Fruit fly (Drosophila melanogaster) whole organism, prepupa: ENCODE data around the gene shep.
A peak's percentile ranks its signal among the peaks of the same experiment; 100 is the strongest.

Experiments used
- Blimp-1 ChIP-seq: fragments of 200-800 bp; sonication (Bioruptor generic); optimal IDR thresholded peaks from 3 replicates; lab custom pipeline; 2017; ENCODE audit warnings: missing biosample characterization, missing genetic modification characterization, mild to moderate bottlenecking, moderate library complexity, missing genetic modification reagents
- CG10631 ChIP-seq: fragments of 200-800 bp; sonication (Bioruptor generic); optimal IDR thresholded peaks from 2 replicates; lab custom pipeline; 2016; ENCODE audit warnings: missing biosample characterization, missing genetic modification characterization
- CG10669 ChIP-seq: fragments of 200-800 bp; sonication (Bioruptor generic); optimal IDR thresholded peaks from 3 replicates; lab custom pipeline; 2018; ENCODE audit warnings: missing biosample characterization, mild to moderate bottlenecking, missing genetic modification characterization, moderate library complexity
- CG11902 ChIP-seq: fragments of 200-800 bp; sonication (Bioruptor generic); optimal IDR thresholded peaks from 3 replicates; lab custom pipeline; 2016; ENCODE audit warnings: missing biosample characterization, missing genetic modification characterization
- CG15336 ChIP-seq: fragments of 200-800 bp; sonication (Bioruptor generic); IDR thresholded peaks from 2 replicates; pipeline ENCODE4 v1.3.6; 2022; ENCODE audit warnings: missing biosample characterization, missing genetic modification characterization
- CG1621 ChIP-seq: fragments of 200-800 bp; sonication (Bioruptor generic); optimal IDR thresholded peaks from 3 replicates; lab custom pipeline; 2018; ENCODE audit warnings: missing biosample characterization, mild to moderate bottlenecking, missing genetic modification characterization
- CG16779 ChIP-seq: fragments of 200-800 bp; sonication (Bioruptor generic); optimal IDR thresholded peaks from 3 replicates; lab custom pipeline; 2017; ENCODE audit warnings: missing biosample characterization, mild to moderate bottlenecking, missing genetic modification characterization
- CG3032 ChIP-seq: fragments of 200-800 bp; optimal IDR thresholded peaks from 2 replicates; lab custom pipeline; 2019; ENCODE audit warnings: missing biosample characterization, mild to moderate bottlenecking, missing genetic modification characterization, moderate library complexity
- CG31627 ChIP-seq: fragments of 200-800 bp; sonication (Bioruptor generic); optimal IDR thresholded peaks from 3 replicates; lab custom pipeline; 2016; ENCODE audit warnings: missing biosample characterization, missing genetic modification characterization
- CG32006 ChIP-seq: fragments of 200-800 bp; sonication (Bioruptor generic); optimal IDR thresholded peaks from 3 replicates; lab custom pipeline; 2017; ENCODE audit warnings: missing biosample characterization, mild to moderate bottlenecking, missing genetic modification characterization
- CG34406 ChIP-seq: fragments of 200-800 bp; sonication (Bioruptor generic); optimal IDR thresholded peaks from 3 replicates; lab custom pipeline; 2016; ENCODE audit warnings: missing biosample characterization, missing genetic modification characterization
- CG3919 ChIP-seq: fragments of 200-800 bp; sonication (Bioruptor generic); optimal IDR thresholded peaks from 3 replicates; lab custom pipeline; 2016; ENCODE audit warnings: missing biosample characterization, missing genetic modification characterization
- CG4318 ChIP-seq: fragments of 200-800 bp; sonication (Bioruptor generic); optimal IDR thresholded peaks from 3 replicates; lab custom pipeline; 2017; ENCODE audit warnings: missing biosample characterization, mild to moderate bottlenecking, missing genetic modification characterization
- CG6163 ChIP-seq: fragments of 200-800 bp; sonication (Bioruptor generic); IDR thresholded peaks from 3 replicates; pipeline ENCODE4 v1.3.6; 2022; ENCODE audit warnings: missing biosample characterization, missing genetic modification characterization
- CG6792 ChIP-seq: fragments of 200-800 bp; sonication (Bioruptor generic); optimal IDR thresholded peaks from 3 replicates; lab custom pipeline; 2016; ENCODE audit warnings: missing biosample characterization, missing genetic modification characterization
- CG6808 ChIP-seq: fragments of 200-800 bp; sonication (Bioruptor generic); optimal IDR thresholded peaks from 3 replicates; lab custom pipeline; 2017; ENCODE audit warnings: missing biosample characterization, missing genetic modification characterization, mild to moderate bottlenecking, moderate library complexity, missing genetic modification reagents
- CG7368 ChIP-seq: fragments of 200-800 bp; sonication (Bioruptor generic); optimal IDR thresholded peaks from 3 replicates; lab custom pipeline; 2016; ENCODE audit warnings: missing biosample characterization, missing genetic modification characterization
- CG8119 ChIP-seq: fragments of 200-800 bp; sonication (Bioruptor generic); IDR thresholded peaks from 3 replicates; pipeline ENCODE4 v1.3.6; 2022; ENCODE audit warnings: missing biosample characterization, missing genetic modification characterization
- CG8319 ChIP-seq: fragments of 200-800 bp; sonication (Bioruptor generic); optimal IDR thresholded peaks from 3 replicates; lab custom pipeline; 2016; ENCODE audit warnings: missing biosample characterization, missing genetic modification characterization
- CG8632 ChIP-seq: fragments of 200-800 bp; sonication (Bioruptor generic); optimal IDR thresholded peaks from 3 replicates; lab custom pipeline; 2016; ENCODE audit warnings: missing biosample characterization, missing genetic modification characterization
- Eip75B ChIP-seq: fragments of 200-800 bp; sonication (Bioruptor generic); optimal IDR thresholded peaks from 3 replicates; lab custom pipeline; 2016; ENCODE audit warnings: missing biosample characterization, missing genetic modification characterization
- Eip78C ChIP-seq: fragments of 200-800 bp; sonication (Bioruptor generic); peaks from one replicate; lab custom pipeline; 2016; ENCODE audit warnings: missing biosample characterization, missing genetic modification characterization
- Eip93F ChIP-seq: fragments of 200-800 bp; sonication (Bioruptor generic); optimal IDR thresholded peaks from 2 replicates; lab custom pipeline; 2016; ENCODE audit warnings: missing biosample characterization, mild to moderate bottlenecking, missing genetic modification characterization
- Ets21C ChIP-seq: fragments of 200-800 bp; sonication (Bioruptor generic); optimal IDR thresholded peaks from 3 replicates; lab custom pipeline; 2016; ENCODE audit warnings: missing biosample characterization, missing genetic modification characterization
- Ets96B ChIP-seq: fragments of 200-800 bp; optimal IDR thresholded peaks from 2 replicates; lab custom pipeline; 2019; ENCODE audit warnings: missing biosample characterization, mild to moderate bottlenecking, missing genetic modification characterization, moderate library complexity
- Gug ChIP-seq: fragments of 200-800 bp; sonication (Bioruptor generic); IDR thresholded peaks from 2 replicates; pipeline ENCODE4 v1.3.6; 2022; ENCODE audit warnings: missing biosample characterization, missing genetic modification characterization
- Hr39 ChIP-seq: fragments of 200-800 bp; sonication (Bioruptor generic); optimal IDR thresholded peaks from 2 replicates; lab custom pipeline; 2016; ENCODE audit warnings: missing biosample characterization, missing genetic modification characterization
- Hr4 ChIP-seq: fragments of 200-800 bp; sonication (Bioruptor generic); optimal IDR thresholded peaks from 3 replicates; lab custom pipeline; 2016; ENCODE audit warnings: missing biosample characterization, missing genetic modification characterization
- Lpt ChIP-seq: fragments of 200-800 bp; sonication (Bioruptor generic); optimal IDR thresholded peaks from 3 replicates; lab custom pipeline; 2016; ENCODE audit warnings: missing biosample characterization, missing genetic modification characterization
- Met ChIP-seq: fragments of 200-800 bp; sonication (Bioruptor generic); optimal IDR thresholded peaks from 3 replicates; lab custom pipeline; 2016; ENCODE audit warnings: missing biosample characterization, missing genetic modification characterization
- OdsH ChIP-seq: fragments of 200-800 bp; sonication (Bioruptor generic); optimal IDR thresholded peaks from 3 replicates; lab custom pipeline; 2016; ENCODE audit warnings: missing biosample characterization, missing genetic modification characterization
- Smox ChIP-seq: fragments of 200-800 bp; sonication (Bioruptor generic); optimal IDR thresholded peaks from 3 replicates; lab custom pipeline; 2016; ENCODE audit warnings: missing biosample characterization, missing genetic modification characterization
- Sox102F ChIP-seq: fragments of 200-800 bp; sonication (Bioruptor generic); optimal IDR thresholded peaks from 2 replicates; lab custom pipeline; 2016; ENCODE audit warnings: missing biosample characterization, mild to moderate bottlenecking, missing genetic modification characterization
- Sox14 ChIP-seq: fragments of 200-800 bp; sonication (Bioruptor generic); optimal IDR thresholded peaks from 3 replicates; lab custom pipeline; 2016; ENCODE audit warnings: missing biosample characterization, missing genetic modification characterization
- achi ChIP-seq: fragments of 200-800 bp; sonication (Bioruptor generic); optimal IDR thresholded peaks from 3 replicates; lab custom pipeline; 2016; ENCODE audit warnings: missing biosample characterization, missing genetic modification characterization
- acj6 ChIP-seq: fragments of 200-800 bp; sonication (Bioruptor generic); optimal IDR thresholded peaks from 3 replicates; lab custom pipeline; 2016; ENCODE audit warnings: missing biosample characterization, missing genetic modification characterization
- cyc ChIP-seq: fragments of 200-800 bp; sonication (Bioruptor generic); optimal IDR thresholded peaks from 3 replicates; lab custom pipeline; 2016; ENCODE audit warnings: missing biosample characterization, missing genetic modification characterization
- dsx ChIP-seq: fragments of 200-800 bp; optimal IDR thresholded peaks from 3 replicates; lab custom pipeline; 2019; ENCODE audit warnings: missing biosample characterization, mild to moderate bottlenecking, missing genetic modification characterization, moderate library complexity; ENCODE audit not compliant: poor library complexity, severe bottlenecking
- eg ChIP-seq: fragments of 200-800 bp; sonication (Bioruptor generic); IDR thresholded peaks from 3 replicates; pipeline ENCODE4 v1.3.6; 2022; ENCODE audit warnings: missing biosample characterization, missing genetic modification characterization
- esn ChIP-seq: fragments of 200-800 bp; sonication (Bioruptor generic); optimal IDR thresholded peaks from 2 replicates; lab custom pipeline; 2016; ENCODE audit warnings: missing biosample characterization, mild to moderate bottlenecking, missing genetic modification characterization, moderate library complexity
- fd85E ChIP-seq: fragments of 200-800 bp; sonication (Bioruptor generic); optimal IDR thresholded peaks from 3 replicates; lab custom pipeline; 2016; ENCODE audit warnings: missing biosample characterization, missing genetic modification characterization
- lz ChIP-seq: fragments of 200-800 bp; sonication (Bioruptor generic); optimal IDR thresholded peaks from 3 replicates; lab custom pipeline; 2016; ENCODE audit warnings: missing biosample characterization, missing genetic modification characterization
- net ChIP-seq: fragments of 200-800 bp; sonication (Bioruptor generic); optimal IDR thresholded peaks from 3 replicates; lab custom pipeline; 2016; ENCODE audit warnings: missing biosample characterization, missing genetic modification characterization
- pdm3 ChIP-seq: fragments of 200-800 bp; sonication (Bioruptor generic); optimal IDR thresholded peaks from 3 replicates; lab custom pipeline; 2016; ENCODE audit warnings: missing biosample characterization, missing genetic modification characterization
- salr ChIP-seq, 2 experiments: fragments of 200-800 bp; sonication (Bioruptor generic); optimal IDR thresholded peaks; 3 replicates each; lab custom pipeline; 2016 to 2018; ENCODE audit warnings: missing biosample characterization in 2 of 2, missing genetic modification characterization in 2 of 2, mild to moderate bottlenecking in 1 of 2
- spab ChIP-seq: fragments of 200-800 bp; sonication (Bioruptor generic); optimal IDR thresholded peaks from 2 replicates; lab custom pipeline; 2017; ENCODE audit warnings: missing biosample characterization, mild to moderate bottlenecking, missing genetic modification characterization, missing genetic modification reagents
- ss ChIP-seq, 2 experiments: fragments of 200-800 bp; sonication (Bioruptor generic); optimal IDR thresholded peaks; 2 replicates in 1 of 2; 3 replicates in 1 of 2; lab custom pipeline; 2017 to 2018; ENCODE audit warnings: mild to moderate bottlenecking in 2 of 2, missing biosample characterization in 2 of 2, missing genetic modification characterization in 2 of 2, moderate library complexity in 1 of 2
- svp ChIP-seq: fragments of 200-800 bp; sonication (Bioruptor generic); peaks from one replicate; lab custom pipeline; 2016; ENCODE audit warnings: missing biosample characterization, missing genetic modification characterization
- topi ChIP-seq: fragments of 200-800 bp; sonication (Bioruptor generic); optimal IDR thresholded peaks from 3 replicates; lab custom pipeline; 2016; ENCODE audit warnings: missing biosample characterization, missing genetic modification characterization

Gene shep

dm6 chr3L:5182255-5182993 is 95.3 kb downstream of the shep start:
- TF ChIP-seq CG8632 = peak; percentile 27
- 0 out of 3 replicates have a peak, but pooled peaks have one; percentile 28 for TF ChIP-seq eg
- TF ChIP-seq Smox (GFP tag; lab: Kevin White, UChicago) = peak; percentile 36
- TF ChIP-seq lz (GFP tag; lab: Kevin White, UChicago) = peak; percentile 23
- TF ChIP-seq pdm3 (GFP tag; lab: Kevin White, UChicago) = peak; percentile 40
- no peak for TF ChIP-seq fd85E (GFP tag; lab: Kevin White, UChicago)
- peak; percentile 22 for TF ChIP-seq CG10631 (GFP tag; lab: Kevin White, UChicago)
- no peak for TF ChIP-seq Blimp-1 (GFP tag; lab: Kevin White, UChicago)
- TF ChIP-seq CG7368 (GFP tag; lab: Kevin White, UChicago) = peak; percentile 3
- TF ChIP-seq CG6808 (GFP tag; lab: Kevin White, UChicago) = peak; percentile 10
- TF ChIP-seq CG34406 (GFP tag; lab: Kevin White, UChicago) = peak; percentile 26
- TF ChIP-seq CG3032 (tag; lab: Kevin White, UChicago) = peak; percentile 20
- TF ChIP-seq acj6 (GFP tag; lab: Kevin White, UChicago) = peak; percentile 35
- peak; percentile 10 for TF ChIP-seq net (GFP tag; lab: Kevin White, UChicago)
- TF ChIP-seq salr (GFP tag; optimal IDR thresholded peaks at IDR 0.05; lab: Kevin White, UChicago) = peak in 1 of 2 experiments; percentile 28
- peak; percentile 30 for TF ChIP-seq Hr39 (GFP tag; lab: Kevin White, UChicago)
- peak; percentile 41 for TF ChIP-seq Sox102F (GFP tag; lab: Kevin White, UChicago)
- peak; percentile 40 for TF ChIP-seq esn (GFP tag; lab: Kevin White, UChicago)
- peak; percentile 34 for TF ChIP-seq CG32006
- TF ChIP-seq CG6792 (GFP tag; lab: Kevin White, UChicago) = peak; percentile 43
- peak; percentile 60 for TF ChIP-seq Met (GFP tag; lab: Kevin White, UChicago)
- TF ChIP-seq CG10669 (GFP tag; lab: Kevin White, UChicago) = peak; percentile 21
- no peak for TF ChIP-seq CG16779 (tag; lab: Kevin White, UChicago)
- peak; percentile 11 for TF ChIP-seq CG11902 (GFP tag; lab: Kevin White, UChicago)
- 0 out of 3 replicates have a peak, but pooled peaks have one; percentile 39 for TF ChIP-seq CG6163 (GFP tag; lab: Robert Waterston, UW)
- TF ChIP-seq ss (GFP tag; optimal IDR thresholded peaks at IDR 0.05; lab: Kevin White, UChicago) = no peak
- peak; percentile 47 for TF ChIP-seq achi (GFP tag; lab: Kevin White, UChicago)
- no peak for TF ChIP-seq Lpt (GFP tag; lab: Kevin White, UChicago)
- TF ChIP-seq OdsH (GFP tag; lab: Kevin White, UChicago) = peak; percentile 45
- no peak for TF ChIP-seq dsx (GFP tag; lab: Kevin White, UChicago)
- TF ChIP-seq Ets96B (tag; lab: Kevin White, UChicago) = peak; percentile 20
- TF ChIP-seq CG31627 (GFP tag; lab: Kevin White, UChicago) = peak; percentile 52
- TF ChIP-seq svp (GFP tag; lab: Kevin White, UChicago) = peak; percentile 69
- peak; percentile 7 for TF ChIP-seq cyc (GFP tag; lab: Kevin White, UChicago)
- no peak for TF ChIP-seq Eip93F (GFP tag; lab: Kevin White, UChicago)
- peak; percentile 86 for TF ChIP-seq Eip78C (GFP tag; lab: Kevin White, UChicago)
- peak; percentile 0 for TF ChIP-seq Hr4 (GFP tag; lab: Kevin White, UChicago)
- TF ChIP-seq Ets21C (GFP tag; lab: Kevin White, UChicago) = peak; percentile 16
- no peak for TF ChIP-seq Gug (GFP tag; lab: Robert Waterston, UW)
- peak; percentile 32 for TF ChIP-seq Eip75B
- TF ChIP-seq CG8119 = 0 out of 3 replicates have a peak, but pooled peaks have one; percentile 21
- TF ChIP-seq CG1621 (tag; lab: Kevin White, UChicago) = no peak
- peak; percentile 53 for TF ChIP-seq topi (GFP tag; lab: Kevin White, UChicago)
- peak; percentile 44 for TF ChIP-seq CG8319 (GFP tag; lab: Kevin White, UChicago)
- TF ChIP-seq CG3919 (GFP tag; lab: Kevin White, UChicago) = peak; percentile 36
- peak; percentile 29 for TF ChIP-seq spab
- TF ChIP-seq CG4318 (GFP tag; lab: Kevin White, UChicago) = no peak
- peak; percentile 33; the same call in 1 of the 2 replicates for TF ChIP-seq CG15336 (GFP tag; lab: Robert Waterston, UW)
- TF ChIP-seq Sox14 (GFP tag; lab: Kevin White, UChicago) = peak; percentile 10
- TF ChIP-seq, all 60 proteins: peak for 39
